Worm (Caenorhabditis elegans) whole organism, L3 larva: Measurements from ENCODE around the gene K10D11.6.
A peak's percentile ranks its signal among the peaks of the same experiment; 100 is the strongest.

Source experiments
- R02D3.7 ChIP-seq: fragments of 150-350 bp; optimal IDR thresholded peaks from 2 replicates; lab custom pipeline; 2014; ENCODE audit warnings: missing biosample characterization, missing genetic modification characterization
- ZK546.5 ChIP-seq: sonication (generic microtip); optimal IDR thresholded peaks from 2 replicates; lab custom pipeline; 2017; ENCODE audit warnings: missing biosample characterization, missing genetic modification characterization
- aly-2 ChIP-seq: fragments of 150-350 bp; optimal IDR thresholded peaks from 2 replicates; lab custom pipeline; 2014; ENCODE audit warnings: missing biosample characterization, missing genetic modification characterization
- ama-1 ChIP-seq: fragments of 150-350 bp; optimal IDR thresholded peaks from 2 replicates; lab custom pipeline; 2018
- ceh-16 ChIP-seq: sonication (generic microtip); optimal IDR thresholded peaks from 2 replicates; lab custom pipeline; 2017; ENCODE audit warnings: missing biosample characterization, missing genetic modification characterization
- ceh-28 ChIP-seq: fragments of 150-350 bp; optimal IDR thresholded peaks from 2 replicates; lab custom pipeline; 2014; ENCODE audit warnings: missing biosample characterization, missing genetic modification reagents, missing genetic modification characterization
- daf-12 ChIP-seq: fragments of 150-350 bp; optimal IDR thresholded peaks from 2 replicates; lab custom pipeline; 2014; ENCODE audit warnings: missing biosample characterization, missing genetic modification reagents, missing genetic modification characterization
- egl-27 ChIP-seq: sonication (generic microtip); optimal IDR thresholded peaks from 4 replicates; lab custom pipeline; 2017; ENCODE audit warnings: missing biosample characterization, missing genetic modification reagents, missing genetic modification characterization
- egl-5 ChIP-seq: fragments of 150-350 bp; optimal IDR thresholded peaks from 2 replicates; lab custom pipeline; 2017; ENCODE audit warnings: missing biosample characterization, missing genetic modification reagents, missing genetic modification characterization, inconsistent platforms
- elt-1 ChIP-seq: fragments of 150-350 bp; optimal IDR thresholded peaks from 2 replicates; lab custom pipeline; 2014; ENCODE audit warnings: missing biosample characterization, missing genetic modification characterization
- elt-2 ChIP-seq: sonication (generic microtip); optimal IDR thresholded peaks from 2 replicates; lab custom pipeline; 2016; ENCODE audit warnings: missing genetic modification reagents, mild to moderate bottlenecking, missing genetic modification characterization, missing compliant biosample characterization
- eor-1 ChIP-seq, 2 experiments: fragments of 150-350 bp; optimal IDR thresholded peaks; 2 replicates each; lab custom pipeline; 2014 to 2018; ENCODE audit warnings: missing biosample characterization in 2 of 2, missing genetic modification characterization in 2 of 2
- fkh-10 ChIP-seq: sonication (generic microtip); optimal IDR thresholded peaks from 2 replicates; lab custom pipeline; 2017; ENCODE audit warnings: missing biosample characterization, missing genetic modification reagents, missing genetic modification characterization
- fkh-2 ChIP-seq: fragments of 150-350 bp; optimal IDR thresholded peaks from 2 replicates; lab custom pipeline; 2014; ENCODE audit warnings: missing biosample characterization, missing genetic modification reagents, missing genetic modification characterization
- fos-1 ChIP-seq: fragments of 150-350 bp; optimal IDR thresholded peaks from 2 replicates; lab custom pipeline; 2014; ENCODE audit warnings: missing biosample characterization, missing genetic modification characterization
- jun-1 ChIP-seq: fragments of 150-350 bp; optimal IDR thresholded peaks from 2 replicates; lab custom pipeline; 2014; ENCODE audit warnings: missing biosample characterization, missing genetic modification reagents, missing genetic modification characterization
- lin-15B ChIP-seq: fragments of 150-350 bp; optimal IDR thresholded peaks from 2 replicates; lab custom pipeline; 2014; ENCODE audit warnings: missing biosample characterization, missing genetic modification characterization
- mml-1 ChIP-seq: fragments of 150-350 bp; sonication (generic microtip); optimal IDR thresholded peaks from 3 replicates; lab custom pipeline; 2014; ENCODE audit warnings: missing biosample characterization, missing genetic modification characterization
- nfya-1 ChIP-seq: sonication (generic microtip); optimal IDR thresholded peaks from 2 replicates; lab custom pipeline; 2017; ENCODE audit warnings: missing genetic modification characterization, mild to moderate bottlenecking, missing compliant biosample characterization, antibody characterized with exemption, moderate library complexity; ENCODE audit not compliant: insufficient read depth
- nhr-23 ChIP-seq: fragments of 150-350 bp; optimal IDR thresholded peaks from 2 replicates; lab custom pipeline; 2014; ENCODE audit warnings: missing biosample characterization, missing genetic modification reagents, missing genetic modification characterization
- nhr-237 ChIP-seq: fragments of 150-350 bp; optimal IDR thresholded peaks from 2 replicates; lab custom pipeline; 2014; ENCODE audit warnings: missing biosample characterization, missing genetic modification characterization
- nhr-25 ChIP-seq: sonication (generic microtip); optimal IDR thresholded peaks from 2 replicates; lab custom pipeline; 2017; ENCODE audit warnings: missing biosample characterization, missing genetic modification characterization
- nhr-28 ChIP-seq: fragments of 150-350 bp; optimal IDR thresholded peaks from 2 replicates; lab custom pipeline; 2014; ENCODE audit warnings: missing biosample characterization, missing genetic modification characterization
- nhr-67 ChIP-seq: fragments of 150-350 bp; optimal IDR thresholded peaks from 2 replicates; lab custom pipeline; 2014; ENCODE audit warnings: missing biosample characterization, missing genetic modification characterization
- pha-4 ChIP-seq: fragments of 150-350 bp; optimal IDR thresholded peaks from 2 replicates; lab custom pipeline; 2014; ENCODE audit warnings: missing biosample characterization, missing genetic modification reagents, missing genetic modification characterization
- pqm-1 ChIP-seq: fragments of 150-350 bp; optimal IDR thresholded peaks from 2 replicates; lab custom pipeline; 2017; ENCODE audit warnings: missing biosample characterization, missing genetic modification characterization, inconsistent platforms
- tbx-2 ChIP-seq: sonication (generic microtip); optimal IDR thresholded peaks from 2 replicates; lab custom pipeline; 2016; ENCODE audit warnings: mild to moderate bottlenecking, missing genetic modification characterization, missing compliant biosample characterization
- unc-62 ChIP-seq: fragments of 150-350 bp; sonication (generic microtip); optimal IDR thresholded peaks from 4 replicates; lab custom pipeline; 2014; ENCODE audit warnings: missing biosample characterization, missing genetic modification reagents, missing genetic modification characterization
- ztf-11 ChIP-seq: fragments of 150-350 bp; optimal IDR thresholded peaks from 2 replicates; lab custom pipeline; 2014; ENCODE audit warnings: missing biosample characterization, missing genetic modification characterization
- ztf-4 ChIP-seq: fragments of 150-350 bp; optimal IDR thresholded peaks from 2 replicates; lab custom pipeline; 2014; ENCODE audit warnings: missing biosample characterization, missing genetic modification characterization

The K10D11.6 gene

ce11 chrIV:12989355-12989754 lies at the start of gene K10D11.6:
Gene K10D11.6 (minus strand): TSS chrIV:12989455.
- TF ChIP-seq unc-62 (GFP tag; lab: Kevin White, UChicago) = no peak
- no peak for TF ChIP-seq nhr-67 (tag; lab: Kevin White, UChicago)
- TF ChIP-seq daf-12 (tag; lab: Kevin White, UChicago) = no peak
- TF ChIP-seq jun-1 (tag; lab: Kevin White, UChicago) = no peak
- peak; percentile 15 for TF ChIP-seq pqm-1 (tag; lab: Kevin White, UChicago)
- TF ChIP-seq elt-2 (tag; lab: Kevin White, UChicago) = peak; percentile 46

DNA sequence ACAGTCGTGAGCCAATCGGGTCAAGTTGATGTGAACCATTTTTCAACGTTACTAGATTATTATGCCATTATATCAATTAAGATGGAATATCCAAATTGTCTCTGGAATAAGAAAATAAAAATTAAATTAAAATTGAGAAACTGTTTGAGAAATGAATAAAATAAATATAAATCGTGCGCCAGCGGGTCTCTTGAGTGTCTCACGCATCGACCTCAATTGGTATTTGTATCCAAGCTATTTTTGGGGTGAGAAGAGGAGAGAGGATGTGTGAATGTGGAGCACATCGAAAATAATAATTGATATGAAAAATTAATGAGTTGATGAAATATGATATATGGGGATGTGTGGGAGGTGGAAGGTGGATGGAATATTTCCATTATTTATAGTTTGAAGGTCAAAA lies 49.6 kb upstream of the K10D11.6 start, which contains the start of gene F49E11.2:
TSS of gene F49E11.2 (minus strand) at position 101 of the 400 bp plus-strand sequence.
- TF ChIP-seq mml-1 (tag; lab: Kevin White, UChicago) (no peak), fkh-2 (tag; lab: Kevin White, UChicago) (no peak), nhr-67 (tag; lab: Kevin White, UChicago) (no peak), aly-2 (tag; lab: Kevin White, UChicago) (no peak), nhr-28 (no peak), nhr-23 (no peak), R02D3.7 (no peak)

DNA sequence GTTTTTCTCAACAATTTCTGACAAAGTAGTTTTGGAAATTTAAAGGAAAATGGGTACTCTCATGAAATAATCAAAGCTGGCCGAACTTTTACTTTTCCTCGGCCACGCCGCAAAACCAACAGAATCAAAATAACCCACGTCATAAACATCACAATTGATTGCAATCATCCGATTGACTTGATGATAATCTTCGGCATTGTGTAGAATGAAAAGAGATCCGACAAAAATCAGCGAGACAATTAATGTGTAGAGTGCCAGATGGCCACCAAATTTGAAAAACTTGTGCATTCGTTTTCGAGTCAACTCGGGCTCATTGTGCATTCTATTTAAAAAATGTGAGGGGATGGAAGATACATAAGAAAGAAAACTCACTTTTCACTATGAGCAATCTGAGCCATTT lies 47.6 kb upstream of the K10D11.6 start:
- TF ChIP-seq egl-27 (tag; lab: Kevin White, UChicago) = no peak
- TF ChIP-seq nhr-28 = no peak
- TF ChIP-seq egl-5 (tag; lab: Kevin White, UChicago) = no peak
- no peak for TF ChIP-seq daf-12 (tag; lab: Kevin White, UChicago)
- TF ChIP-seq fkh-10 (GFP tag; lab: Kevin White, UChicago) = no peak
- TF ChIP-seq mml-1 (tag; lab: Kevin White, UChicago) = no peak
- TF ChIP-seq ceh-28 = no peak
- TF ChIP-seq ZK546.5 (tag; lab: Kevin White, UChicago) = no peak
- TF ChIP-seq elt-1 = no peak
- TF ChIP-seq ztf-4 (tag; lab: Kevin White, UChicago) = no peak
- TF ChIP-seq tbx-2 (tag; lab: Kevin White, UChicago) = no peak
- no peak for TF ChIP-seq ama-1 (lab: Kevin White, UChicago)
- no peak for TF ChIP-seq nhr-237 (tag; lab: Kevin White, UChicago)
- TF ChIP-seq fos-1 (tag; lab: Kevin White, UChicago) = no peak
- TF ChIP-seq R02D3.7 = no peak
- no peak for TF ChIP-seq nhr-23
- no peak for TF ChIP-seq ceh-16 (tag; lab: Kevin White, UChicago)

ce11 chrIV:13035302-13035701 lies 46.0 kb upstream of the K10D11.6 start:
- TF ChIP-seq ama-1 (lab: Kevin White, UChicago) = peak; percentile 25
- TF ChIP-seq ztf-11 (tag; lab: Kevin White, UChicago) = no peak

DNA sequence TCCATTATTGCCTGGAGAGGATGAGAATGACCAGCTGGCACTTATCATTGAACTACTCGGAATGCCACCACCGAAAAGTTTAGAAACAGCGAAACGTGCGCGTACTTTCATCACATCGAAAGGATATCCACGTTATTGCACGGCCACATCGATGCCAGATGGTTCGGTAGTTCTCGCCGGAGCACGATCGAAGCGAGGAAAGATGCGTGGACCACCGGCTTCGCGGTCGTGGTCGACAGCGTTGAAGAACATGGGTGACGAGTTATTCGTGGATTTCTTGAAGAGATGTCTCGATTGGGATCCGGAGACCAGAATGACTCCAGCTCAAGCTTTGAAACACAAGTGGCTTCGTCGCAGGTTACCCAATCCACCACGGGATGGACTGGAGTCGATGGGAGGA lies 44.3 kb upstream of the K10D11.6 start:
- TF ChIP-seq mml-1 (tag; lab: Kevin White, UChicago) (no peak), aly-2 (tag; lab: Kevin White, UChicago) (no peak), ztf-4 (tag; lab: Kevin White, UChicago) (no peak)

- TF ChIP-seq elt-2 (tag; lab: Kevin White, UChicago) (peak; percentile 59), fos-1 (tag; lab: Kevin White, UChicago) (no peak), lin-15B (tag; lab: Kevin White, UChicago) (no peak), eor-1 (tag; optimal IDR thresholded peaks at IDR 0.05; lab: Kevin White, UChicago) (no peak), pha-4 (peak; percentile 64), fkh-10 (GFP tag; lab: Kevin White, UChicago) (no peak), pqm-1 (tag; lab: Kevin White, UChicago) (peak; percentile 43), ceh-16 (tag; lab: Kevin White, UChicago) (no peak)
Observed at ce11 chrIV:13032153-13032552, 42.9 kb upstream of the K10D11.6 start.

DNA sequence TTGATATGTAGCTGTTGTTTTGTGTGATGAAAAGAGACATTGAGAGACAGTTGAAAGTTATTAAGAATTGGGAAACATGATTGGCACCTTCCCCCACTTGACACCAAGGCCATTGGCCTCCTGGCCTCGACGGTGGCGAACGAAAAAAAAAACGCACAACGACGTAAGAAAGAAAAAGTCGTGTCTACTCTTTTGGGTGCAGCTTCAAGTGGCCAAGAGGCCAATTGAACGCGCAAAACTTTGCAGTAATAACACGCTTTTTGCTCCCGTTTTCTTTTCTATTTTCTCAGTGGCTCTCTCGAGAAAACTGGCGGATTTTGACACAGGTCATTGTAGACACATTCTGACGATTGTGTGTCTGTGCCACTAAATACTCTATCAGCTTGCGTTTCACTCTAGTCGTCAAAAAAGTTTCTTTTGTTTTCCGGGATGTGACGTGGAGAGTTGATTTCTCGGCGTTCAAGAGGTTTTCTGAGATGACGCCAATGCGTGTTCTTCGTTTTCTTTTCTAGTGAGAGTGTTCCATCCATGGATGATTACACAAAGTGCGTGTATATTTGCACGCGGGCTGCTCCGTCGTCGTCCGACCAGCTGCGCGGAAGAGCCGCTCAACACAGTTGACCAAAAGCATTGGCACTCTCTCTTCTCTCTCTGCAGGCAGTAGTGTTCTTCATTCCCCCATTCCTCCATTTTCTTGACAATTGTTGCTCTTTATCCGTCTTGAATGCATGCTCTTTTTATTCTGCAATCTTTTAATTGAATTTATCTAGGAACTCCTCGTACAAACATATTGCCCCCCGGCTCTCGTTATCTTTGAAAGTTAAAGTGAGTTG lies 41.4 kb upstream of the K10D11.6 start:
- TF ChIP-seq pha-4 = peak; percentile 15
- peak; percentile 18 for TF ChIP-seq nfya-1
- TF ChIP-seq tbx-2 (tag; lab: Kevin White, UChicago) = no peak
- TF ChIP-seq nhr-25 (tag; lab: Kevin White, UChicago) = peak; percentile 54
